Fruit fly (Drosophila melanogaster) Kc167 (cell line): ENCODE measurements around the gene CG33230.

Source experiments
- Myc ChIP-seq: fragments of >200 bp; optimal IDR thresholded peaks from 2 replicates; lab custom pipeline; 2017; ENCODE audit warnings: missing external identifiers
- Sin3A ChIP-seq: fragments of >200 bp; optimal IDR thresholded peaks from 2 replicates; lab custom pipeline; 2018; ENCODE audit warnings: missing external identifiers
- insv ChIP-seq: fragments of >200 bp; optimal IDR thresholded peaks from 3 replicates; lab custom pipeline; 2018; ENCODE audit warnings: missing external identifiers
- psq ChIP-seq: fragments of >200 bp; optimal IDR thresholded peaks from 2 replicates; lab custom pipeline; 2017; ENCODE audit warnings: missing external identifiers
- ttk ChIP-seq: sonication (Bioruptor generic); optimal IDR thresholded peaks from 2 replicates; lab custom pipeline; 2017; ENCODE audit warnings: missing external identifiers

dm6 chr3L:1591692-1592371 lies 26.4 kb upstream of the CG33230 start:
- TF ChIP-seq psq (lab: Kevin White, UChicago) (no peak), Sin3A (lab: Kevin White, UChicago) (no peak), ttk (lab: Kevin White, UChicago) (no peak), Myc (no peak), insv (no peak)
